Fruit fly (Drosophila melanogaster): ENCODE results near the gene CG7800.
A peak's percentile ranks its signal among the peaks of the same experiment; 100 is the strongest.

CG7800 gene

dm6 chr3R:8264302-8265080, 46.7 kb downstream of the CG7800 start, which contains the start of the genes RPA1 and Mcm2:
TSS of gene RPA1 (minus strand) at chr3R:8264451.
TSS of gene Mcm2 (plus strand) at chr3R:8264970.
- TF ChIP-seq CG14965 (GFP tag; optimal IDR thresholded peaks at IDR 0.05; ENCODE audit: borderline replicate concordance), result no peak
- TF ChIP-seq CG16813 (GFP tag; IDR thresholded peaks at IDR 0.05; ENCODE audit: partially characterized antibody), result no peak
- TF ChIP-seq Doc2 (GFP tag; IDR thresholded peaks at IDR 0.05), result peak; percentile 34; the same call in 1 of the 2 replicates
- peak; percentile 87 for TF ChIP-seq ind (GFP tag; optimal IDR thresholded peaks at IDR 0.05)
- peak; percentile 86 for TF ChIP-seq tio (GFP tag; optimal IDR thresholded peaks at IDR 0.05)
- no peak for TF ChIP-seq pfk (GFP tag; optimal IDR thresholded peaks at IDR 0.05)
- no peak for TF ChIP-seq Ravus (GFP tag; IDR thresholded peaks at IDR 0.05)
- TF ChIP-seq CG11456 (GFP tag; IDR thresholded peaks at IDR 0.05), result peak; percentile 91
- peak; percentile 44; the same call in 2 of the 3 replicates for TF ChIP-seq B-H1 (GFP tag; IDR thresholded peaks at IDR 0.05)
- TF ChIP-seq Hr51 (GFP tag; optimal IDR thresholded peaks at IDR 0.05), result peak in 1 of 2 experiments; percentile 60
- no peak; the same call in none of the 2 replicates for TF ChIP-seq Adf1 (GFP tag; IDR thresholded peaks at IDR 0.05)
- no peak for TF ChIP-seq pita (GFP tag; optimal IDR thresholded peaks at IDR 0.05)
- peak; percentile 64 for TF ChIP-seq nerfin-1 (tag; optimal IDR thresholded peaks at IDR 0.05)
- TF ChIP-seq CG10366 (GFP tag; IDR thresholded peaks at IDR 0.05), result peak; percentile 71
- peak; percentile 78 for TF ChIP-seq CG15269 (tag; optimal IDR thresholded peaks at IDR 0.05)
- TF ChIP-seq Dfd (GFP tag; optimal IDR thresholded peaks at IDR 0.05), result no peak
- peak; percentile 36 for TF ChIP-seq Myb (GFP tag; optimal IDR thresholded peaks at IDR 0.05)
- peak; percentile 33 for TF ChIP-seq CG8359 (GFP tag; optimal IDR thresholded peaks at IDR 0.05; ENCODE audit: borderline replicate concordance)
- TF ChIP-seq CG15514 (GFP tag; optimal IDR thresholded peaks at IDR 0.05), result peak; percentile 98
- peak in 1 of 2 experiments; percentile 70 for TF ChIP-seq Pdp1 (GFP tag; optimal IDR thresholded peaks at IDR 0.05)
- peak; percentile 66 for TF ChIP-seq CG10979 (tag; optimal IDR thresholded peaks at IDR 0.05)
- TF ChIP-seq CG17361 (GFP tag; IDR thresholded peaks at IDR 0.05), result peak; percentile 95
- peak; percentile 68 for TF ChIP-seq chn (GFP tag; optimal IDR thresholded peaks at IDR 0.05)
- TF ChIP-seq sim (GFP tag; IDR thresholded peaks at IDR 0.05), result no peak
- TF ChIP-seq Mrtf (GFP tag; IDR thresholded peaks at IDR 0.05), result peak; percentile 75; the same call in 1 of the 3 replicates
- TF ChIP-seq CG2120 (GFP tag; optimal IDR thresholded peaks at IDR 0.05), result peak; percentile 85
- no peak for TF ChIP-seq CG34224 (GFP tag; IDR thresholded peaks at IDR 0.05; ENCODE audit: partially characterized antibody)
- peak; percentile 37; the same call in 1 of the 2 replicates for TF ChIP-seq Awh (GFP tag; IDR thresholded peaks at IDR 0.05)
- peak; percentile 57 for TF ChIP-seq ato (GFP tag; IDR thresholded peaks at IDR 0.05; ENCODE audit: partially characterized antibody)
- TF ChIP-seq jigr1 (GFP tag; IDR thresholded peaks at IDR 0.05), result 0 out of 3 replicates have a peak, but pooled peaks have one; percentile 51
- peak; percentile 50 for TF ChIP-seq CG18476 (GFP tag; optimal IDR thresholded peaks at IDR 0.05)
- TF ChIP-seq zfh2 (GFP tag; optimal IDR thresholded peaks at IDR 0.05), result peak; percentile 74
- peak; percentile 65 for TF ChIP-seq YL-1 (GFP tag; optimal IDR thresholded peaks at IDR 0.05)
- TF ChIP-seq fd64A (GFP tag; optimal IDR thresholded peaks at IDR 0.05), result no peak
- TF ChIP-seq Sox100B (GFP tag; optimal IDR thresholded peaks at IDR 0.05), result no peak
- TF ChIP-seq oc (tag; optimal IDR thresholded peaks at IDR 0.05), result peak; percentile 40
- no peak for TF ChIP-seq bowl (GFP tag; IDR thresholded peaks at IDR 0.05)
- TF ChIP-seq CG3407 (GFP tag; optimal IDR thresholded peaks at IDR 0.05), result peak; percentile 38
- no peak for TF ChIP-seq mirr (GFP tag; optimal IDR thresholded peaks at IDR 0.05)
- peak; percentile 70 for TF ChIP-seq CG10654 (GFP tag; optimal IDR thresholded peaks at IDR 0.05)
- TF ChIP-seq Opbp (GFP tag; IDR thresholded peaks at IDR 0.05; ENCODE audit: partially characterized antibody), result peak; percentile 10; the same call in 1 of the 3 replicates
- no peak for TF ChIP-seq CG4707 (GFP tag; optimal IDR thresholded peaks at IDR 0.05)
- peak; percentile 97 for TF ChIP-seq Ets65A (GFP tag)
- TF ChIP-seq CG7556 (GFP tag; optimal IDR thresholded peaks at IDR 0.05), result peak; percentile 75
- no peak for TF ChIP-seq CG9797 (GFP tag; optimal IDR thresholded peaks at IDR 0.05)
- TF ChIP-seq lilli (GFP tag; optimal IDR thresholded peaks at IDR 0.05), result peak; percentile 72
- peak; percentile 52 for TF ChIP-seq CG7786 (GFP tag; optimal IDR thresholded peaks at IDR 0.05)
- peak; percentile 38 for TF ChIP-seq salm (tag; optimal IDR thresholded peaks at IDR 0.05)

Measured in whole organism, embryonic.